Fruit fly (Drosophila melanogaster) whole organism, embryonic: ENCODE results near the gene CG7408.

ENCODE experiments used
- Ada2b ChIP-seq: fragments of 200-800 bp; sonication (Bioruptor generic); IDR thresholded peaks from 2 replicates; pipeline ENCODE4 v1.3.6; 2022; ENCODE audit warnings: missing biosample characterization, missing genetic modification characterization
- Asciz ChIP-seq: fragments of 200-800 bp; sonication (Bioruptor generic); optimal IDR thresholded peaks from 2 replicates; lab custom pipeline; 2017; ENCODE audit warnings: missing biosample characterization, mild to moderate bottlenecking, missing genetic modification characterization, missing genetic modification reagents
- Bgb ChIP-seq: fragments of 200-800 bp; sonication (Bioruptor generic); IDR thresholded peaks from 2 replicates; pipeline ENCODE4 v1.3.6; 2022; ENCODE audit warnings: missing biosample characterization, missing genetic modification characterization; ENCODE audit not compliant: partially characterized antibody
- CG13894 ChIP-seq: fragments of 200-800 bp; sonication (Bioruptor generic); optimal IDR thresholded peaks from 3 replicates; lab custom pipeline; 2018; ENCODE audit warnings: missing biosample characterization, mild to moderate bottlenecking, missing genetic modification characterization, moderate library complexity
- CG14014 ChIP-seq: fragments of 200-800 bp; sonication (Bioruptor generic); IDR thresholded peaks from 2 replicates; pipeline ENCODE4 v1.3.6; 2022; ENCODE audit warnings: missing biosample characterization, missing genetic modification characterization
- CG15269 ChIP-seq: fragments of 200-800 bp; sonication (Bioruptor generic); optimal IDR thresholded peaks from 2 replicates; lab custom pipeline; 2018; ENCODE audit warnings: missing biosample characterization, mild to moderate bottlenecking, missing genetic modification characterization, moderate library complexity
- CG1647 ChIP-seq: fragments of 200-800 bp; sonication (Bioruptor generic); optimal IDR thresholded peaks from 3 replicates; lab custom pipeline; 2016; ENCODE audit warnings: missing biosample characterization, missing genetic modification characterization
- CG16863 ChIP-seq: fragments of 200-800 bp; sonication (Bioruptor generic); optimal IDR thresholded peaks from 3 replicates; lab custom pipeline; 2016; ENCODE audit warnings: missing biosample characterization, missing genetic modification characterization
- CG17361 ChIP-seq: fragments of 200-800 bp; sonication (Bioruptor generic); IDR thresholded peaks from 3 replicates; pipeline ENCODE4 v1.3.6; 2022; ENCODE audit warnings: missing biosample characterization, missing genetic modification characterization
- CG1832 ChIP-seq: fragments of 200-800 bp; sonication (Bioruptor generic); optimal IDR thresholded peaks from 2 replicates; lab custom pipeline; 2017; ENCODE audit warnings: missing biosample characterization, mild to moderate bottlenecking, missing genetic modification characterization, inconsistent platforms
- CG2120 ChIP-seq: fragments of 200-800 bp; sonication (Bioruptor generic); optimal IDR thresholded peaks from 3 replicates; lab custom pipeline; 2016; ENCODE audit warnings: missing biosample characterization, missing genetic modification characterization
- CG2875 ChIP-seq: fragments of 200-800 bp; sonication (Bioruptor generic); optimal IDR thresholded peaks from 2 replicates; lab custom pipeline; 2017; ENCODE audit warnings: missing biosample characterization, mild to moderate bottlenecking, missing genetic modification characterization, missing genetic modification reagents
- CG3065 ChIP-seq: fragments of 200-800 bp; sonication (Bioruptor generic); optimal IDR thresholded peaks from 2 replicates; lab custom pipeline; 2016; ENCODE audit warnings: missing biosample characterization, missing genetic modification characterization
- CG3163 ChIP-seq: fragments of 200-800 bp; sonication (Bioruptor generic); optimal IDR thresholded peaks from 3 replicates; lab custom pipeline; 2016; ENCODE audit warnings: missing biosample characterization, missing genetic modification characterization
- CG34376 ChIP-seq: fragments of 200-800 bp; sonication (Bioruptor generic); optimal IDR thresholded peaks from 2 replicates; lab custom pipeline; 2018; ENCODE audit warnings: missing biosample characterization, mild to moderate bottlenecking, missing genetic modification characterization
- CG4360 ChIP-seq: fragments of 200-800 bp; sonication (Bioruptor generic); IDR thresholded peaks from 2 replicates; pipeline ENCODE4 v1.3.6; 2022; ENCODE audit warnings: missing biosample characterization, missing genetic modification characterization
- CG4707 ChIP-seq: fragments of 200-800 bp; sonication (Bioruptor generic); optimal IDR thresholded peaks from 2 replicates; lab custom pipeline; 2018; ENCODE audit warnings: missing biosample characterization, mild to moderate bottlenecking, missing genetic modification characterization, moderate library complexity
- CG7928 ChIP-seq: fragments of 200-800 bp; sonication (Bioruptor generic); optimal IDR thresholded peaks from 2 replicates; lab custom pipeline; 2017; ENCODE audit warnings: missing biosample characterization, mild to moderate bottlenecking, missing genetic modification characterization
- Dbx ChIP-seq: fragments of 200-800 bp; sonication (Bioruptor generic); IDR thresholded peaks from 3 replicates; pipeline ENCODE4 v1.3.6; 2022; ENCODE audit warnings: missing biosample characterization, missing genetic modification characterization
- Deaf1 ChIP-seq: fragments of 200-800 bp; optimal IDR thresholded peaks from 3 replicates; lab custom pipeline; 2019; ENCODE audit warnings: missing biosample characterization, mild to moderate bottlenecking, missing genetic modification characterization, moderate library complexity
- Doc3 ChIP-seq: fragments of 200-800 bp; sonication (Bioruptor generic); IDR thresholded peaks from 3 replicates; pipeline ENCODE4 v1.3.6; 2022; ENCODE audit warnings: missing biosample characterization, missing genetic modification characterization; ENCODE audit not compliant: partially characterized antibody
- Dp ChIP-seq: fragments of 200-800 bp; sonication (Bioruptor generic); optimal IDR thresholded peaks from 2 replicates; lab custom pipeline; 2018; ENCODE audit warnings: missing biosample characterization, mild to moderate bottlenecking, missing genetic modification characterization, moderate library complexity
- E2f1 ChIP-seq: fragments of 200-800 bp; sonication (Bioruptor generic); IDR thresholded peaks from 2 replicates; pipeline ENCODE4 v1.3.6; 2022; ENCODE audit warnings: missing biosample characterization, missing genetic modification characterization
- E2f2 ChIP-seq: fragments of 200-800 bp; sonication (Bioruptor generic); IDR thresholded peaks from 2 replicates; pipeline ENCODE4 v1.3.6; 2022; ENCODE audit warnings: missing biosample characterization, missing genetic modification characterization
- Elba2 ChIP-seq: fragments of 200-800 bp; sonication (Bioruptor generic); optimal IDR thresholded peaks from 3 replicates; lab custom pipeline; 2016; ENCODE audit warnings: missing biosample characterization, missing genetic modification characterization
- HHEX ChIP-seq: fragments of 200-800 bp; sonication (Bioruptor generic); optimal IDR thresholded peaks from 3 replicates; lab custom pipeline; 2017; ENCODE audit warnings: missing biosample characterization, mild to moderate bottlenecking, missing genetic modification characterization, missing genetic modification reagents
- HLH3B ChIP-seq: fragments of 200-800 bp; sonication (Bioruptor generic); IDR thresholded peaks from 2 replicates; pipeline ENCODE4 v1.3.6; 2022; ENCODE audit warnings: missing biosample characterization, missing genetic modification characterization
- HLHmδ ChIP-seq: fragments of 200-800 bp; sonication (Bioruptor generic); optimal IDR thresholded peaks from 2 replicates; lab custom pipeline; 2018; ENCODE audit warnings: missing biosample characterization, mild to moderate bottlenecking, missing genetic modification characterization, moderate library complexity
- HmgZ ChIP-seq: fragments of 200-800 bp; sonication (Bioruptor generic); optimal IDR thresholded peaks from 2 replicates; lab custom pipeline; 2018; ENCODE audit warnings: missing biosample characterization, mild to moderate bottlenecking, missing genetic modification characterization
- Hr51 ChIP-seq, 2 experiments: fragments of 200-800 bp; sonication (Bioruptor generic); optimal IDR thresholded peaks; 2 replicates in 1 of 2; 3 replicates in 1 of 2; lab custom pipeline; 2016 to 2018; ENCODE audit warnings: missing biosample characterization in 2 of 2, missing genetic modification characterization in 2 of 2, mild to moderate bottlenecking in 1 of 2, moderate library complexity in 1 of 2
- Hsf ChIP-seq: fragments of 200-800 bp; sonication (Bioruptor generic); optimal IDR thresholded peaks from 3 replicates; lab custom pipeline; 2016; ENCODE audit warnings: missing biosample characterization, missing genetic modification characterization
- MTF-1 ChIP-seq: fragments of 200-800 bp; sonication (Bioruptor generic); optimal IDR thresholded peaks from 2 replicates; lab custom pipeline; 2018; ENCODE audit warnings: missing biosample characterization, mild to moderate bottlenecking, missing genetic modification characterization, borderline replicate concordance
- Sry-β ChIP-seq: fragments of 200-800 bp; sonication (Bioruptor generic); optimal IDR thresholded peaks from 2 replicates; lab custom pipeline; 2018; ENCODE audit warnings: missing biosample characterization, mild to moderate bottlenecking, missing genetic modification characterization, moderate library complexity
- Xrp1 ChIP-seq: fragments of 200-800 bp; sonication (Bioruptor generic); IDR thresholded peaks from 2 replicates; pipeline ENCODE4 v1.3.6; 2022; ENCODE audit warnings: missing biosample characterization, missing genetic modification characterization
- ato ChIP-seq: fragments of 200-800 bp; sonication (Bioruptor generic); IDR thresholded peaks from 2 replicates; pipeline ENCODE4 v1.3.6; 2022; ENCODE audit warnings: missing biosample characterization, missing genetic modification characterization; ENCODE audit not compliant: partially characterized antibody
- bowl ChIP-seq: fragments of 200-800 bp; sonication (Bioruptor generic); IDR thresholded peaks from 2 replicates; pipeline ENCODE4 v1.3.6; 2022; ENCODE audit warnings: missing biosample characterization, missing genetic modification characterization
- ci ChIP-seq: fragments of 200-800 bp; sonication (Bioruptor generic); IDR thresholded peaks from 3 replicates; pipeline ENCODE4 v1.3.6; 2022; ENCODE audit warnings: missing biosample characterization, missing genetic modification characterization
- cwo ChIP-seq: fragments of 200-800 bp; sonication (Bioruptor generic); optimal IDR thresholded peaks from 3 replicates; lab custom pipeline; 2017; ENCODE audit warnings: missing biosample characterization, missing genetic modification characterization, mild to moderate bottlenecking, moderate library complexity, missing genetic modification reagents
- danr ChIP-seq: fragments of 200-800 bp; sonication (Bioruptor generic); IDR thresholded peaks from 2 replicates; pipeline ENCODE4 v1.3.6; 2022; ENCODE audit warnings: missing biosample characterization, missing genetic modification characterization
- dysf ChIP-seq: fragments of 200-800 bp; sonication (Bioruptor generic); IDR thresholded peaks from 3 replicates; pipeline ENCODE4 v1.3.6; 2022; ENCODE audit warnings: missing biosample characterization, missing genetic modification characterization
- eve ChIP-seq, 2 experiments: fragments of >200 bp; optimal IDR thresholded peaks; 2 replicates each; lab custom pipeline; 2017; ENCODE audit warnings: missing biosample characterization in 2 of 2, missing genetic modification characterization in 2 of 2
- kni ChIP-seq: fragments of 200-800 bp; sonication (Bioruptor generic); optimal IDR thresholded peaks from 3 replicates; lab custom pipeline; 2017; ENCODE audit warnings: mild to moderate bottlenecking, missing biosample characterization, missing genetic modification reagents, missing genetic modification characterization
- nau ChIP-seq: fragments of 200-800 bp; sonication (Bioruptor generic); optimal IDR thresholded peaks from 3 replicates; lab custom pipeline; 2017; ENCODE audit warnings: missing biosample characterization, mild to moderate bottlenecking, missing genetic modification characterization, missing genetic modification reagents
- oc ChIP-seq: fragments of 200-800 bp; sonication (Bioruptor generic); optimal IDR thresholded peaks from 2 replicates; lab custom pipeline; 2018; ENCODE audit warnings: missing biosample characterization, mild to moderate bottlenecking, missing genetic modification characterization, moderate library complexity
- odd ChIP-seq: fragments of 200-800 bp; sonication (Bioruptor generic); optimal IDR thresholded peaks from 2 replicates; lab custom pipeline; 2017; ENCODE audit warnings: missing biosample characterization, mild to moderate bottlenecking, missing genetic modification characterization
- psq ChIP-seq: fragments of 200-800 bp; sonication (Bioruptor generic); optimal IDR thresholded peaks from 2 replicates; lab custom pipeline; 2017; ENCODE audit warnings: missing biosample characterization, missing genetic modification characterization
- run ChIP-seq: fragments of 200-800 bp; sonication (Bioruptor generic); optimal IDR thresholded peaks from 3 replicates; lab custom pipeline; 2018; ENCODE audit warnings: missing biosample characterization, mild to moderate bottlenecking, missing genetic modification characterization
- sens ChIP-seq: fragments of 200-800 bp; sonication (Bioruptor generic); peaks from one replicate; lab custom pipeline; 2016; ENCODE audit warnings: missing biosample characterization, missing genetic modification characterization
- stwl ChIP-seq: fragments of 200-800 bp; sonication (Bioruptor generic); optimal IDR thresholded peaks from 3 replicates; lab custom pipeline; 2018; ENCODE audit warnings: missing biosample characterization, mild to moderate bottlenecking, missing genetic modification characterization, moderate library complexity
- ttk ChIP-seq: fragments of 200-800 bp; sonication (Bioruptor generic); IDR thresholded peaks from 2 replicates; pipeline ENCODE4 v2.1.2; 2022; ENCODE audit warnings: missing biosample characterization, missing genetic modification characterization
- z ChIP-seq: fragments of 200-800 bp; sonication (Bioruptor generic); IDR thresholded peaks from 3 replicates; pipeline ENCODE4 v1.3.6; 2022; ENCODE audit warnings: missing biosample characterization, missing genetic modification characterization

The CG7408 gene

DNA sequence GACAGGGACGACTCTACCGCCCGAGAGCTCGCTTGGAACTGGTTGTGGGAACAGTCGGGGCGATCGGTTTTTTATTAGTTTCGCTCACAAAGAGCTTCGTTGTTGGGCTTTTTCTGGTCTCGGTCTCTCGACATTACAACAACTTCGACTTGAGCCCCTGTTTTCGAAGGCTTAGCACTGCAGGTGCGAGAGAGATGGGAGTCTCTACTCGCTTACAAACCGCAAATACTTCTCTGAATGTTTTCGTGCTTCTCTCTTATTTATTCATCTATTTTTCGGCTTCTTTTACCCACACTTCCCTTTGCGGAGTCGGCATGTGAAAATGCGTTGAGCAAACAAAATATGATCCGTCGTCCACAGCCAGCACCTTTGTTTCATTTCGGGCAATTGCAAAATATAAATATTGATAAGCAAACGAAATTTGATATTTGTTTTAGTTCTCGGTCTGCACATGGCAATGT, 16.9 kb downstream of the CG7408 start, which contains the start of gene Tsp74F (continued):
- TF ChIP-seq sens, result peak; percentile 76
- TF ChIP-seq CG1647 (GFP tag; lab: Kevin White, UChicago), result no peak
- TF ChIP-seq eve (GFP tag; optimal IDR thresholded peaks at IDR 0.05; lab: Kevin White, UChicago), result no peak
- TF ChIP-seq CG4707, result peak; percentile 21
- no peak for TF ChIP-seq Hr51 (GFP tag; optimal IDR thresholded peaks at IDR 0.05; lab: Kevin White, UChicago)
- TF ChIP-seq CG4360 (GFP tag; lab: Robert Waterston, UW), result peak; percentile 70
- TF ChIP-seq CG16863, result no peak
- TF ChIP-seq CG13894 (tag; lab: Kevin White, UChicago), result peak; percentile 17
- TF ChIP-seq Asciz (GFP tag; lab: Kevin White, UChicago), result peak; percentile 60
- TF ChIP-seq odd (GFP tag; lab: Kevin White, UChicago), result peak; percentile 27
- peak; percentile 1 for TF ChIP-seq CG34376
- TF ChIP-seq Hsf (GFP tag; lab: Kevin White, UChicago), result no peak
- TF ChIP-seq oc (tag; lab: Kevin White, UChicago), result peak; percentile 61
- peak; percentile 75 for TF ChIP-seq run (tag; lab: Kevin White, UChicago)
- TF ChIP-seq Deaf1 (tag; lab: Kevin White, UChicago), result peak; percentile 84
- TF ChIP-seq HHEX (GFP tag; lab: Kevin White, UChicago), result peak; percentile 28
- TF ChIP-seq bowl (GFP tag; lab: Robert Waterston, UW), result no peak
- TF ChIP-seq Bgb (GFP tag; lab: Robert Waterston, UW), result 0 out of 2 replicates have a peak, but pooled peaks have one; percentile 19
- TF ChIP-seq dysf (GFP tag; lab: Robert Waterston, UW), result peak; percentile 21; the same call in 1 of the 3 replicates
- peak; percentile 5 for TF ChIP-seq psq (GFP tag; lab: Kevin White, UChicago)
- TF ChIP-seq Sry-β (GFP tag; lab: Kevin White, UChicago), result no peak
- no peak for TF ChIP-seq CG17361 (GFP tag; lab: Robert Waterston, UW)
- TF ChIP-seq E2f1 (GFP tag; lab: Robert Waterston, UW), result no peak
- TF ChIP-seq Xrp1, result 0 out of 2 replicates have a peak, but pooled peaks have one; percentile 11
- no peak for TF ChIP-seq CG2875
- peak; percentile 43; the same call in 1 of the 3 replicates for TF ChIP-seq z
- TF ChIP-seq CG1832 (GFP tag; lab: Kevin White, UChicago), result no peak
- peak; percentile 3 for TF ChIP-seq CG15269 (tag; lab: Kevin White, UChicago)
- peak; percentile 33 for TF ChIP-seq nau (GFP tag; lab: Kevin White, UChicago)
- TF ChIP-seq MTF-1 (GFP tag; lab: Kevin White, UChicago), result peak; percentile 6
- peak; percentile 41 for TF ChIP-seq CG3163 (GFP tag; lab: Kevin White, UChicago)
- TF ChIP-seq kni (GFP tag; lab: Kevin White, UChicago), result peak; percentile 61

dm6 chr3L:17898606-17899005, 19.7 kb downstream of the CG7408 start:
- peak; percentile 50 for TF ChIP-seq Dp
- no peak for TF ChIP-seq HLHmδ (GFP tag; lab: Kevin White, UChicago)
- no peak for TF ChIP-seq cwo (GFP tag; lab: Kevin White, UChicago)
- TF ChIP-seq Dbx (GFP tag; lab: Robert Waterston, UW), result no peak
- no peak for TF ChIP-seq danr (GFP tag; lab: Robert Waterston, UW)
- no peak for TF ChIP-seq CG7928 (GFP tag; lab: Kevin White, UChicago)
- no peak for TF ChIP-seq HLH3B
- no peak for TF ChIP-seq ato (GFP tag; lab: Robert Waterston, UW)
- no peak for TF ChIP-seq CG2120 (GFP tag; lab: Kevin White, UChicago)
- no peak for TF ChIP-seq Ada2b (GFP tag; lab: Robert Waterston, UW)
- TF ChIP-seq CG14014 (GFP tag; lab: Robert Waterston, UW), result no peak
- TF ChIP-seq ci (GFP tag; lab: Robert Waterston, UW), result no peak
- TF ChIP-seq HmgZ (tag; lab: Kevin White, UChicago), result peak; percentile 1
- peak; percentile 51 for TF ChIP-seq E2f2 (GFP tag; lab: Robert Waterston, UW)
- TF ChIP-seq Doc3 (GFP tag; lab: Robert Waterston, UW), result no peak
- TF ChIP-seq Elba2 (GFP tag; lab: Kevin White, UChicago), result no peak
- no peak for TF ChIP-seq ttk (GFP tag; lab: Robert Waterston, UW)
- no peak for TF ChIP-seq CG3065 (GFP tag; lab: Kevin White, UChicago)
- peak; percentile 39 for TF ChIP-seq stwl (tag; lab: Kevin White, UChicago)
